Worm (Caenorhabditis elegans): ENCODE measurements around the gene asd-1.

DNA sequence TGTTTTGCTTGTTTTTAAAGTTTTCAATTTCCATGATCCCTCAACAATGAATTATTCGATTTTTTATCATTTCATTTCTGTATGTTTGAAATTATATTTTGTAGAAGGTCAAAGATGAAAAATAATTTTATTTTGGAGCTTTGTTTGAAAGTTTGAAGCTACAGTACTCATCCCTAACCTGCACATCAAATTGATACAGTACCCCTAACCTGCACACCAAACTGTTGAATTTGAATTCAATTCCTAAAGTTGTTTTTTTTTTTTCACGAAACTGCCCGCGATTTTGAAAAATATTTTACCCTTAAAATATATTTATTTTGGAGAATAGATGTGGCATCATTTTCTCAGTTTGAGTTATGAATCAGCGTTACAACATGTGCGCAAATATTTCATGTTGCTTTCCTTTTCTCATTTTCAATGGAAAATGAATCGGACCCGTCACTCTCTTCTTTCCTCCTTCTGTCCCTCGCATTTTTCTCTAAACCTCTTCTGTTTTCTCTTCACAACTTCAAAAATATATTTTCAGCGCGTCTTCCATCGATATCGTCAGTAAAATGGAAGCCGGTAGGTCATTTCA is 8.8 kb downstream of the asd-1 start, which contains the start of gene R74.8:
- TF ChIP-seq flt-1 (GFP tag; IDR thresholded peaks at IDR 0.05) (no peak), klf-2 (GFP tag; conservative IDR thresholded peaks at IDR 0.05) (no peak), ztf-23 (GFP tag; IDR thresholded peaks at IDR 0.05) (no peak), cog-1 (tag; optimal IDR thresholded peaks at IDR 0.05) (no peak)
